Fruit fly (Drosophila melanogaster) whole organism, embryonic: ENCODE results near the gene CG3625.

Experiments used
- CG1024 ChIP-seq: fragments of 200-800 bp; sonication (Bioruptor generic); IDR thresholded peaks from 2 replicates; pipeline ENCODE4 v1.3.6; 2022; ENCODE audit warnings: missing biosample characterization, missing genetic modification characterization
- CG10366 ChIP-seq: fragments of 200-800 bp; sonication (Bioruptor generic); IDR thresholded peaks from 2 replicates; pipeline ENCODE4 v1.3.6; 2022; ENCODE audit warnings: missing biosample characterization, missing genetic modification characterization
- CG10654 ChIP-seq: fragments of 200-800 bp; sonication (Bioruptor generic); optimal IDR thresholded peaks from 2 replicates; lab custom pipeline; 2016; ENCODE audit warnings: missing biosample characterization, missing genetic modification characterization
- CG11695 ChIP-seq: fragments of 200-800 bp; sonication (Bioruptor generic); IDR thresholded peaks from 3 replicates; pipeline ENCODE4 v1.3.6; 2022; ENCODE audit warnings: missing biosample characterization, missing genetic modification characterization
- CG12104 ChIP-seq: fragments of 200-800 bp; sonication (Bioruptor generic); optimal IDR thresholded peaks from 3 replicates; lab custom pipeline; 2016; ENCODE audit warnings: missing biosample characterization, missing genetic modification characterization
- CG14014 ChIP-seq: fragments of 200-800 bp; sonication (Bioruptor generic); IDR thresholded peaks from 2 replicates; pipeline ENCODE4 v1.3.6; 2022; ENCODE audit warnings: missing biosample characterization, missing genetic modification characterization
- CG14667 ChIP-seq: fragments of 200-800 bp; sonication (Bioruptor generic); IDR thresholded peaks from 2 replicates; pipeline ENCODE4 v1.3.6; 2022; ENCODE audit warnings: missing biosample characterization, missing genetic modification characterization
- CG15073 ChIP-seq: fragments of 200-800 bp; sonication (Bioruptor generic); optimal IDR thresholded peaks from 2 replicates; lab custom pipeline; 2016; ENCODE audit warnings: missing biosample characterization, missing genetic modification characterization
- CG1647 ChIP-seq: fragments of 200-800 bp; sonication (Bioruptor generic); optimal IDR thresholded peaks from 3 replicates; lab custom pipeline; 2016; ENCODE audit warnings: missing biosample characterization, missing genetic modification characterization
- CG18619 ChIP-seq: fragments of 200-800 bp; sonication (Bioruptor generic); optimal IDR thresholded peaks from 3 replicates; lab custom pipeline; 2017; ENCODE audit warnings: missing biosample characterization, mild to moderate bottlenecking, missing genetic modification characterization
- CG2889 ChIP-seq: fragments of 200-800 bp; sonication (Bioruptor generic); IDR thresholded peaks from 3 replicates; pipeline ENCODE4 v1.3.6; 2022; ENCODE audit warnings: missing biosample characterization, missing genetic modification characterization
- CG32532 ChIP-seq: fragments of 200-800 bp; sonication (Bioruptor generic); IDR thresholded peaks from 2 replicates; pipeline ENCODE4 v1.3.6; 2022; ENCODE audit warnings: missing biosample characterization, missing genetic modification characterization
- CG33557 ChIP-seq: fragments of 200-800 bp; sonication (Bioruptor generic); optimal IDR thresholded peaks from 2 replicates; lab custom pipeline; 2019; ENCODE audit warnings: missing biosample characterization, mild to moderate bottlenecking, missing genetic modification characterization, moderate library complexity
- CG3407 ChIP-seq: fragments of 200-800 bp; sonication (Bioruptor generic); optimal IDR thresholded peaks from 2 replicates; lab custom pipeline; 2018; ENCODE audit warnings: missing biosample characterization, mild to moderate bottlenecking, missing genetic modification characterization
- CG3847 ChIP-seq: fragments of 200-800 bp; sonication (Bioruptor generic); IDR thresholded peaks from 2 replicates; pipeline ENCODE4 v1.3.6; 2022; ENCODE audit warnings: missing biosample characterization, missing genetic modification characterization
- CG4282 ChIP-seq: fragments of 200-800 bp; sonication (Bioruptor generic); optimal IDR thresholded peaks from 2 replicates; lab custom pipeline; 2016; ENCODE audit warnings: missing biosample characterization, missing genetic modification characterization
- CG4707 ChIP-seq: fragments of 200-800 bp; sonication (Bioruptor generic); optimal IDR thresholded peaks from 2 replicates; lab custom pipeline; 2018; ENCODE audit warnings: missing biosample characterization, mild to moderate bottlenecking, missing genetic modification characterization, moderate library complexity
- CG6791 ChIP-seq: fragments of 200-800 bp; sonication (Bioruptor generic); IDR thresholded peaks from 3 replicates; pipeline ENCODE4 v1.3.6; 2022; ENCODE audit warnings: missing biosample characterization, missing genetic modification characterization; ENCODE audit not compliant: partially characterized antibody
- CG8924 ChIP-seq: fragments of 200-800 bp; optimal IDR thresholded peaks from 3 replicates; lab custom pipeline; 2019; ENCODE audit warnings: missing biosample characterization, mild to moderate bottlenecking, missing genetic modification characterization, moderate library complexity
- CG8944 ChIP-seq: fragments of 200-800 bp; sonication (Bioruptor generic); optimal IDR thresholded peaks from 3 replicates; lab custom pipeline; 2016; ENCODE audit warnings: missing biosample characterization, missing genetic modification characterization
- CG9437 ChIP-seq: fragments of 200-800 bp; sonication (Bioruptor generic); optimal IDR thresholded peaks from 2 replicates; lab custom pipeline; 2018; ENCODE audit warnings: missing biosample characterization, mild to moderate bottlenecking, missing genetic modification characterization
- CG9876 ChIP-seq: fragments of 200-800 bp; sonication (Bioruptor generic); optimal IDR thresholded peaks from 2 replicates; lab custom pipeline; 2016; ENCODE audit warnings: missing biosample characterization, missing genetic modification characterization
- Chrac-16 ChIP-seq: fragments of 200-800 bp; sonication (Bioruptor generic); optimal IDR thresholded peaks from 3 replicates; lab custom pipeline; 2016; ENCODE audit warnings: missing biosample characterization, missing genetic modification characterization
- CoRest ChIP-seq: fragments of 200-800 bp; sonication (Bioruptor generic); optimal IDR thresholded peaks from 3 replicates; lab custom pipeline; 2018; ENCODE audit warnings: missing biosample characterization, mild to moderate bottlenecking, missing genetic modification characterization, moderate library complexity
- D19A ChIP-seq: fragments of 200-800 bp; optimal IDR thresholded peaks from 3 replicates; lab custom pipeline; 2019; ENCODE audit warnings: missing biosample characterization, mild to moderate bottlenecking, missing genetic modification characterization, moderate library complexity
- Dll ChIP-seq: fragments of 200-800 bp; sonication (Bioruptor generic); IDR thresholded peaks from 4 replicates; pipeline ENCODE4 v1.3.6; 2022; ENCODE audit warnings: missing biosample characterization, missing genetic modification characterization; ENCODE audit not compliant: partially characterized antibody
- Ets65A ChIP-seq: fragments of 200-800 bp; sonication (Bioruptor generic); peaks from one replicate; lab custom pipeline; 2016; ENCODE audit warnings: missing biosample characterization, missing genetic modification characterization
- Gsc ChIP-seq: fragments of 200-800 bp; sonication (Bioruptor generic); IDR thresholded peaks from 2 replicates; pipeline ENCODE4 v1.3.6; 2022; ENCODE audit warnings: missing biosample characterization, missing genetic modification characterization
- Gug ChIP-seq: fragments of 200-800 bp; sonication (Bioruptor generic); IDR thresholded peaks from 4 replicates; pipeline ENCODE4 v1.3.6; 2022; ENCODE audit warnings: missing biosample characterization, missing genetic modification characterization
- H15 ChIP-seq: fragments of 200-800 bp; sonication (Bioruptor generic); IDR thresholded peaks from 3 replicates; pipeline ENCODE4 v1.3.6; 2022; ENCODE audit warnings: missing biosample characterization, missing genetic modification characterization
- HLH54F ChIP-seq: fragments of 200-800 bp; sonication (Bioruptor generic); optimal IDR thresholded peaks from 3 replicates; lab custom pipeline; 2016; ENCODE audit warnings: missing biosample characterization, missing genetic modification characterization
- Hr39 ChIP-seq: fragments of >200 bp; optimal IDR thresholded peaks from 2 replicates; lab custom pipeline; 2017
- Mes4 ChIP-seq: fragments of 200-800 bp; sonication (Bioruptor generic); optimal IDR thresholded peaks from 2 replicates; lab custom pipeline; 2016; ENCODE audit warnings: missing biosample characterization, missing genetic modification characterization
- Pdp1 ChIP-seq, 2 experiments: fragments of 200-800 bp; sonication (Bioruptor generic); optimal IDR thresholded peaks; 3 replicates each; lab custom pipeline; 2016; ENCODE audit warnings: missing biosample characterization in 2 of 2, missing genetic modification characterization in 2 of 2, mild to moderate bottlenecking in 1 of 2, moderate library complexity in 1 of 2
- Side ChIP-seq: fragments of 200-800 bp; sonication (Bioruptor generic); optimal IDR thresholded peaks from 2 replicates; lab custom pipeline; 2016; ENCODE audit warnings: missing biosample characterization, missing genetic modification characterization
- Taf1 ChIP-seq: fragments of 200-800 bp; sonication (Bioruptor generic); IDR thresholded peaks from 2 replicates; pipeline ENCODE4 v1.3.6; 2022; ENCODE audit warnings: missing biosample characterization, missing genetic modification characterization
- br ChIP-seq: fragments of >200 bp; optimal IDR thresholded peaks from 2 replicates; lab custom pipeline; 2017
- btn ChIP-seq: fragments of 200-800 bp; sonication (Bioruptor generic); optimal IDR thresholded peaks from 2 replicates; lab custom pipeline; 2016; ENCODE audit warnings: missing biosample characterization, missing genetic modification characterization
- fd102C ChIP-seq: fragments of 200-800 bp; sonication (Bioruptor generic); optimal IDR thresholded peaks from 2 replicates; lab custom pipeline; 2018; ENCODE audit warnings: missing biosample characterization, mild to moderate bottlenecking, missing genetic modification characterization, moderate library complexity
- fd96Cb ChIP-seq: fragments of 200-800 bp; sonication (Bioruptor generic); optimal IDR thresholded peaks from 2 replicates; lab custom pipeline; 2018; ENCODE audit warnings: missing biosample characterization, mild to moderate bottlenecking, missing genetic modification characterization, moderate library complexity
- gcm2 ChIP-seq: fragments of 200-800 bp; sonication (Bioruptor generic); optimal IDR thresholded peaks from 2 replicates; lab custom pipeline; 2016; ENCODE audit warnings: missing biosample characterization, missing genetic modification characterization
- gfzf ChIP-seq: fragments of 200-800 bp; sonication (Bioruptor generic); optimal IDR thresholded peaks from 2 replicates; lab custom pipeline; 2016; ENCODE audit warnings: missing biosample characterization, mild to moderate bottlenecking, missing genetic modification characterization, moderate library complexity
- mld ChIP-seq: fragments of 200-800 bp; sonication (Bioruptor generic); IDR thresholded peaks from 3 replicates; pipeline ENCODE4 v1.3.6; 2022; ENCODE audit warnings: missing biosample characterization, missing genetic modification characterization; ENCODE audit not compliant: partially characterized antibody
- nerfin-2 ChIP-seq: fragments of 200-800 bp; sonication (Bioruptor generic); IDR thresholded peaks from 2 replicates; pipeline ENCODE4 v1.3.6; 2022; ENCODE audit warnings: missing biosample characterization, missing genetic modification characterization; ENCODE audit not compliant: partially characterized antibody
- schlank ChIP-seq: fragments of 200-800 bp; sonication (Bioruptor generic); optimal IDR thresholded peaks from 2 replicates; lab custom pipeline; 2018; ENCODE audit warnings: missing biosample characterization, mild to moderate bottlenecking, missing genetic modification characterization
- seq ChIP-seq: fragments of 200-800 bp; sonication (Bioruptor generic); IDR thresholded peaks from 2 replicates; pipeline ENCODE4 v1.3.6; 2022; ENCODE audit warnings: missing biosample characterization, missing genetic modification characterization
- shn ChIP-seq: fragments of 200-800 bp; sonication (Bioruptor generic); optimal IDR thresholded peaks from 3 replicates; lab custom pipeline; 2016; ENCODE audit warnings: missing biosample characterization, missing genetic modification characterization
- so ChIP-seq: fragments of 200-800 bp; sonication (Bioruptor generic); IDR thresholded peaks from 3 replicates; pipeline ENCODE4 v1.3.6; 2022; ENCODE audit warnings: missing biosample characterization, missing genetic modification characterization
- sr ChIP-seq: fragments of 200-800 bp; sonication (Bioruptor generic); IDR thresholded peaks from 3 replicates; pipeline ENCODE4 v1.3.6; 2022; ENCODE audit warnings: missing biosample characterization, missing genetic modification characterization
- stc ChIP-seq: fragments of 200-800 bp; sonication (Bioruptor generic); IDR thresholded peaks from 2 replicates; pipeline ENCODE4 v1.3.6; 2022; ENCODE audit warnings: missing biosample characterization, missing genetic modification characterization
- tap ChIP-seq: fragments of 200-800 bp; optimal IDR thresholded peaks from 3 replicates; lab custom pipeline; 2019; ENCODE audit warnings: missing biosample characterization, mild to moderate bottlenecking, missing genetic modification characterization, moderate library complexity
- tna ChIP-seq: fragments of 200-800 bp; sonication (Bioruptor generic); IDR thresholded peaks from 2 replicates; pipeline ENCODE4 v1.3.6; 2022; ENCODE audit warnings: missing biosample characterization, missing genetic modification characterization; ENCODE audit not compliant: partially characterized antibody
- wek ChIP-seq: fragments of 200-800 bp; sonication (Bioruptor generic); optimal IDR thresholded peaks from 3 replicates; lab custom pipeline; 2018; ENCODE audit warnings: missing biosample characterization, mild to moderate bottlenecking, missing genetic modification characterization, moderate library complexity
- yki ChIP-seq: fragments of >200 bp; optimal IDR thresholded peaks from 3 replicates; lab custom pipeline; 2018

Gene CG3625

DNA sequence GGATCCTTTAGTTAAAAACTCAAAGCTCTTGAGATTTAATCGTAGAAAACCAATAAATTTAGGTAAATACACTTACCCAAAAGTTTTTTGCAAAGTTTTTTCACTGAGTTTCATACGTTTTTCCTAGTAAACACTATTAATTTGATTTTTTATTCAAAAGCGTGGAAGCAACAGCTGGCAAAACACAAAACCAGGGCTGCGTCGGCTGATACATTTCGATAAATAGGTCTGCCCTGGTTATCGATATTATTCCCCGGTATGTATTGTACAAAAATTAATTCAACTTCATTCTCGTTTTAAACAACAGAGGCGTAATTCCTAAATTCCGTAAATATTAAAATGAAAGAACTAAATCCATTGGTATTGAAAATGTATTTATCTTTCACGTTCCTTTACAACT, 20.0 kb downstream of the CG3625 start, which contains the start of gene Dus1 (continued):
- TF ChIP-seq CG1647, result no peak
- no peak for TF ChIP-seq Gug (GFP tag; lab: Robert Waterston, UW)
- no peak for TF ChIP-seq tna
- peak; percentile 24 for TF ChIP-seq CG8924
- TF ChIP-seq CG12104 (GFP tag; lab: Kevin White, UChicago), result no peak
- no peak for TF ChIP-seq Ets65A (GFP tag; lab: Kevin White, UChicago)
- TF ChIP-seq CG32532, result no peak
- no peak for TF ChIP-seq CG18619 (GFP tag; lab: Kevin White, UChicago)
- no peak for TF ChIP-seq Gsc (GFP tag; lab: Robert Waterston, UW)
- TF ChIP-seq btn (GFP tag; lab: Kevin White, UChicago), result no peak
- no peak for TF ChIP-seq CG9876 (GFP tag; lab: Kevin White, UChicago)
- no peak for TF ChIP-seq CG8944
- TF ChIP-seq Mes4, result no peak
- TF ChIP-seq CG11695 (GFP tag; lab: Robert Waterston, UW), result no peak
- no peak for TF ChIP-seq stc
- TF ChIP-seq shn (GFP tag; lab: Kevin White, UChicago), result no peak
- peak; percentile 65; the same call in 1 of the 2 replicates for TF ChIP-seq nerfin-2 (GFP tag; lab: Robert Waterston, UW)
- TF ChIP-seq gcm2 (GFP tag; lab: Kevin White, UChicago), result no peak
- no peak for TF ChIP-seq CG9437 (GFP tag; lab: Kevin White, UChicago)
- TF ChIP-seq H15 (GFP tag; lab: Robert Waterston, UW), result no peak
- TF ChIP-seq fd96Cb, result no peak
- peak; percentile 74 for TF ChIP-seq Dll (GFP tag; lab: Robert Waterston, UW)
- no peak for TF ChIP-seq seq (GFP tag; lab: Robert Waterston, UW)
- TF ChIP-seq wek (GFP tag; lab: Kevin White, UChicago), result no peak
- no peak for TF ChIP-seq CG33557 (GFP tag; lab: Kevin White, UChicago)
- peak; percentile 77 for TF ChIP-seq CG6791 (GFP tag; lab: Robert Waterston, UW)
- no peak for TF ChIP-seq HLH54F
- TF ChIP-seq CoRest (tag; lab: Kevin White, UChicago), result no peak
- TF ChIP-seq Taf1 (GFP tag; lab: Robert Waterston, UW), result no peak
- TF ChIP-seq yki, result no peak
- TF ChIP-seq gfzf, result peak; percentile 3
- TF ChIP-seq CG14014 (GFP tag; lab: Robert Waterston, UW), result no peak
- no peak for TF ChIP-seq sr
- no peak for TF ChIP-seq Chrac-16
- no peak for TF ChIP-seq CG4282 (GFP tag; lab: Kevin White, UChicago)
- TF ChIP-seq mld (GFP tag; lab: Robert Waterston, UW), result no peak
- TF ChIP-seq CG14667 (GFP tag; lab: Robert Waterston, UW), result no peak
- TF ChIP-seq CG1024, result no peak
- no peak for TF ChIP-seq tap (tag; lab: Kevin White, UChicago)
- no peak for TF ChIP-seq CG4707 (GFP tag; lab: Kevin White, UChicago)
- no peak for TF ChIP-seq fd102C (GFP tag; lab: Kevin White, UChicago)
- no peak for TF ChIP-seq Side (GFP tag; lab: Kevin White, UChicago)
- TF ChIP-seq schlank (tag; lab: Kevin White, UChicago), result no peak
- TF ChIP-seq CG3847 (GFP tag; lab: Robert Waterston, UW), result no peak
- no peak for TF ChIP-seq CG10654 (GFP tag; lab: Kevin White, UChicago)
- TF ChIP-seq CG15073 (GFP tag; lab: Kevin White, UChicago), result no peak
- TF ChIP-seq Pdp1 (GFP tag; optimal IDR thresholded peaks at IDR 0.05; lab: Kevin White, UChicago), result no peak
- TF ChIP-seq D19A (tag; lab: Kevin White, UChicago), result no peak
- no peak for TF ChIP-seq br
- no peak for TF ChIP-seq CG2889
- TF ChIP-seq Hr39 (lab: Kevin White, UChicago), result no peak
- no peak for TF ChIP-seq so
- TF ChIP-seq CG10366, result no peak
- no peak for TF ChIP-seq CG3407 (GFP tag; lab: Kevin White, UChicago)
